Worm (Caenorhabditis elegans): Measurements from ENCODE around the gene C47D12.5.

C47D12.5 gene

ce11 chrII:11634681-11635527 is 50.2 kb downstream of the C47D12.5 start:
- no peak for TF ChIP-seq nhr-12 (tag; optimal IDR thresholded peaks at IDR 0.05)
- TF ChIP-seq aly-2 (tag; optimal IDR thresholded peaks at IDR 0.05), result no peak
- TF ChIP-seq nhr-6 (tag; optimal IDR thresholded peaks at IDR 0.05), result no peak
- no peak for TF ChIP-seq alr-1 (tag; optimal IDR thresholded peaks at IDR 0.05)
- TF ChIP-seq blmp-1 (tag; optimal IDR thresholded peaks at IDR 0.05; ENCODE audit: insufficient read depth), result peak; percentile 0
- TF ChIP-seq ceh-16 (tag; optimal IDR thresholded peaks at IDR 0.05), result peak; percentile 53
- no peak for TF ChIP-seq elt-1 (tag; optimal IDR thresholded peaks at IDR 0.05)
- peak; percentile 86 for TF ChIP-seq fos-1 (tag; optimal IDR thresholded peaks at IDR 0.05)
- TF ChIP-seq ZK546.5 (tag; optimal IDR thresholded peaks at IDR 0.05), result no peak
- TF ChIP-seq nhr-129 (tag; optimal IDR thresholded peaks at IDR 0.05), result peak; percentile 94
- no peak for TF ChIP-seq ztf-11 (tag; optimal IDR thresholded peaks at IDR 0.05)
- peak; percentile 56 for TF ChIP-seq lin-13 (GFP tag; optimal IDR thresholded peaks at IDR 0.05)
- TF ChIP-seq nhr-21 (tag; optimal IDR thresholded peaks at IDR 0.05), result peak; percentile 64
- peak; percentile 50 for TF ChIP-seq unc-55 (GFP tag; optimal IDR thresholded peaks at IDR 0.05)
- no peak for TF ChIP-seq gmeb-1 (tag; optimal IDR thresholded peaks at IDR 0.05)
- TF ChIP-seq nhr-25 (tag; optimal IDR thresholded peaks at IDR 0.05), result peak; percentile 75
- peak in 1 of 2 experiments; percentile 75 for TF ChIP-seq mdl-1 (tag; optimal IDR thresholded peaks at IDR 0.05)
- TF ChIP-seq nhr-10 (tag; optimal IDR thresholded peaks at IDR 0.05), result no peak
- no peak for TF ChIP-seq skn-1 (tag; optimal IDR thresholded peaks at IDR 0.05)
- TF ChIP-seq lin-11 (tag; optimal IDR thresholded peaks at IDR 0.05), result peak; percentile 56
- peak; percentile 50 for TF ChIP-seq ztf-4 (tag; optimal IDR thresholded peaks at IDR 0.05)
- TF ChIP-seq elt-3 (tag; optimal IDR thresholded peaks at IDR 0.05), result no peak
- TF ChIP-seq mab-5 (tag; optimal IDR thresholded peaks at IDR 0.05), result peak; percentile 60
- no peak for TF ChIP-seq mbf-1 (tag; optimal IDR thresholded peaks at IDR 0.05)
- no peak for TF ChIP-seq nhr-23 (tag; optimal IDR thresholded peaks at IDR 0.05)
- TF ChIP-seq dmd-4 (tag; optimal IDR thresholded peaks at IDR 0.05), result no peak
- TF ChIP-seq sem-4 (tag; optimal IDR thresholded peaks at IDR 0.05), result peak; percentile 78
- peak in 1 of 2 experiments; percentile 46 for TF ChIP-seq lsy-2 (tag; optimal IDR thresholded peaks at IDR 0.05)
- peak; percentile 93 for TF ChIP-seq F13H6.1 (tag; optimal IDR thresholded peaks at IDR 0.05)
- TF ChIP-seq nhr-11 (tag; optimal IDR thresholded peaks at IDR 0.05), result no peak
- TF ChIP-seq ama-1 (optimal IDR thresholded peaks at IDR 0.05), result peak; percentile 67
- no peak for TF ChIP-seq lin-39 (tag; optimal IDR thresholded peaks at IDR 0.05)
- TF ChIP-seq R02D3.7 (tag; optimal IDR thresholded peaks at IDR 0.05), result no peak
- peak; percentile 46 for TF ChIP-seq egl-27 (tag; optimal IDR thresholded peaks at IDR 0.05)
- TF ChIP-seq crh-2 (tag; optimal IDR thresholded peaks at IDR 0.05), result peak; percentile 85
- TF ChIP-seq C34F6.9 (tag; optimal IDR thresholded peaks at IDR 0.05), result peak; percentile 70
- TF ChIP-seq peb-1 (tag; optimal IDR thresholded peaks at IDR 0.05), result no peak
- peak; percentile 90 for TF ChIP-seq sma-9 (GFP tag; optimal IDR thresholded peaks at IDR 0.05)
- no peak for TF ChIP-seq sma-9 (tag; optimal IDR thresholded peaks at IDR 0.05)
- no peak for TF ChIP-seq nhr-77 (tag; optimal IDR thresholded peaks at IDR 0.05)
- TF ChIP-seq sma-3 (GFP tag; optimal IDR thresholded peaks at IDR 0.05), result peak; percentile 79
- TF ChIP-seq unc-62 (GFP tag; optimal IDR thresholded peaks at IDR 0.05), result no peak
- TF ChIP-seq nhr-237 (tag; optimal IDR thresholded peaks at IDR 0.05), result no peak
- peak; percentile 78 for TF ChIP-seq zag-1 (tag; optimal IDR thresholded peaks at IDR 0.05)
- TF ChIP-seq ceh-82 (tag; optimal IDR thresholded peaks at IDR 0.05), result no peak
- TF ChIP-seq Y55F3AM.14 (GFP tag; optimal IDR thresholded peaks at IDR 0.05), result peak; percentile 48
- no peak for TF ChIP-seq snpc-4 (tag; optimal IDR thresholded peaks at IDR 0.05)
- no peak for TF ChIP-seq unc-39 (tag; optimal IDR thresholded peaks at IDR 0.05)
- no peak for TF ChIP-seq ztf-1 (GFP tag; conservative IDR thresholded peaks at IDR 0.05)
